Fruit fly (Drosophila melanogaster) whole organism, embryonic: ENCODE results near the gene CG31816.

Source experiments
- Awh ChIP-seq: fragments of 200-800 bp; sonication (Bioruptor generic); IDR thresholded peaks from 2 replicates; pipeline ENCODE4, ENCODE4 v1.3.6; 2022; ENCODE audit warnings: missing biosample characterization, missing genetic modification characterization
- B-H1 ChIP-seq: fragments of 200-800 bp; sonication (Bioruptor generic); IDR thresholded peaks from 3 replicates; pipeline ENCODE4 v1.3.6; 2022; ENCODE audit warnings: missing biosample characterization, missing genetic modification characterization
- Bdp1 ChIP-seq: fragments of 200-800 bp; sonication (Bioruptor generic); optimal IDR thresholded peaks from 3 replicates; lab custom pipeline; 2016; ENCODE audit warnings: missing biosample characterization, missing genetic modification characterization
- CG10959 ChIP-seq: fragments of 200-800 bp; sonication (Bioruptor generic); IDR thresholded peaks from 2 replicates; pipeline ENCODE4 v1.3.6; 2022; ENCODE audit warnings: missing biosample characterization, missing genetic modification characterization
- CG11085 ChIP-seq: fragments of 200-800 bp; sonication (Bioruptor generic); IDR thresholded peaks from 2 replicates; pipeline ENCODE4 v1.3.6; 2022; ENCODE audit warnings: missing biosample characterization, missing genetic modification characterization
- CG11456 ChIP-seq: fragments of 200-800 bp; sonication (Bioruptor generic); IDR thresholded peaks from 3 replicates; pipeline ENCODE4 v1.3.6; 2022; ENCODE audit warnings: missing biosample characterization, missing genetic modification characterization
- CG11560 ChIP-seq: fragments of 200-800 bp; sonication (Bioruptor generic); IDR thresholded peaks from 3 replicates; pipeline ENCODE4 v1.3.6; 2022; ENCODE audit warnings: missing biosample characterization, missing genetic modification characterization
- CG12942 ChIP-seq: fragments of 200-800 bp; sonication (Bioruptor generic); optimal IDR thresholded peaks from 3 replicates; lab custom pipeline; 2016; ENCODE audit warnings: missing biosample characterization, missing genetic modification characterization
- CG14710 ChIP-seq: fragments of 200-800 bp; sonication (Bioruptor generic); optimal IDR thresholded peaks from 3 replicates; lab custom pipeline; 2019; ENCODE audit warnings: missing biosample characterization, mild to moderate bottlenecking, missing genetic modification characterization, moderate library complexity
- CG15601 ChIP-seq: fragments of 200-800 bp; sonication (Bioruptor generic); optimal IDR thresholded peaks from 3 replicates; lab custom pipeline; 2019; ENCODE audit warnings: missing biosample characterization, mild to moderate bottlenecking, missing genetic modification characterization, moderate library complexity
- CG1647 ChIP-seq: fragments of 200-800 bp; sonication (Bioruptor generic); optimal IDR thresholded peaks from 3 replicates; lab custom pipeline; 2016; ENCODE audit warnings: missing biosample characterization, missing genetic modification characterization
- CG32532 ChIP-seq: fragments of 200-800 bp; sonication (Bioruptor generic); IDR thresholded peaks from 2 replicates; pipeline ENCODE4 v1.3.6; 2022; ENCODE audit warnings: missing biosample characterization, missing genetic modification characterization
- CG34224 ChIP-seq: fragments of 200-800 bp; sonication (Bioruptor generic); IDR thresholded peaks from 3 replicates; pipeline ENCODE4 v1.3.6; 2022; ENCODE audit warnings: missing biosample characterization, missing genetic modification characterization; ENCODE audit not compliant: partially characterized antibody
- CG34376 ChIP-seq: fragments of 200-800 bp; sonication (Bioruptor generic); optimal IDR thresholded peaks from 2 replicates; lab custom pipeline; 2018; ENCODE audit warnings: missing biosample characterization, mild to moderate bottlenecking, missing genetic modification characterization
- CG6175 ChIP-seq: fragments of 200-800 bp; sonication (Bioruptor generic); IDR thresholded peaks from 3 replicates; pipeline ENCODE4 v1.3.6; 2022; ENCODE audit warnings: missing biosample characterization, missing genetic modification characterization
- CG8290 ChIP-seq, 3 experiments: fragments of 200-800 bp; sonication (Bioruptor generic); optimal IDR thresholded peaks; 2 replicates each; lab custom pipeline; 2016 to 2019; ENCODE audit warnings: missing biosample characterization in 3 of 3, missing genetic modification characterization in 3 of 3, mild to moderate bottlenecking in 2 of 3, moderate library complexity in 1 of 3
- CG8359 ChIP-seq: fragments of 200-800 bp; sonication (Bioruptor generic); optimal IDR thresholded peaks from 2 replicates; lab custom pipeline; 2017; ENCODE audit warnings: missing biosample characterization, mild to moderate bottlenecking, missing genetic modification characterization, borderline replicate concordance
- CG9932 ChIP-seq: fragments of 200-800 bp; sonication (Bioruptor generic); IDR thresholded peaks from 2 replicates; pipeline ENCODE4 v1.3.6; 2022; ENCODE audit warnings: missing biosample characterization, missing genetic modification characterization
- Chrac-16 ChIP-seq: fragments of 200-800 bp; sonication (Bioruptor generic); optimal IDR thresholded peaks from 3 replicates; lab custom pipeline; 2016; ENCODE audit warnings: missing biosample characterization, missing genetic modification characterization
- Dek ChIP-seq: fragments of 200-800 bp; sonication (Bioruptor generic); optimal IDR thresholded peaks from 3 replicates; lab custom pipeline; 2019; ENCODE audit warnings: missing biosample characterization, mild to moderate bottlenecking, missing genetic modification characterization, moderate library complexity
- Dip2 ChIP-seq: fragments of 200-800 bp; sonication (Bioruptor generic); IDR thresholded peaks from 2 replicates; pipeline ENCODE4 v1.3.6; 2022; ENCODE audit warnings: missing biosample characterization, missing genetic modification characterization
- Dll ChIP-seq: fragments of 200-800 bp; sonication (Bioruptor generic); IDR thresholded peaks from 4 replicates; pipeline ENCODE4 v1.3.6; 2022; ENCODE audit warnings: missing biosample characterization, missing genetic modification characterization; ENCODE audit not compliant: partially characterized antibody
- Fer1 ChIP-seq: fragments of 200-800 bp; sonication (Bioruptor generic); optimal IDR thresholded peaks from 2 replicates; lab custom pipeline; 2017; ENCODE audit warnings: missing biosample characterization, mild to moderate bottlenecking, missing genetic modification characterization
- Fer2 ChIP-seq: fragments of 200-800 bp; sonication (Bioruptor generic); optimal IDR thresholded peaks from 2 replicates; lab custom pipeline; 2018; ENCODE audit warnings: missing biosample characterization, mild to moderate bottlenecking, missing genetic modification characterization, moderate library complexity
- H2.0 ChIP-seq: fragments of 200-800 bp; sonication (Bioruptor generic); IDR thresholded peaks from 2 replicates; pipeline ENCODE4 v1.3.6; 2022; ENCODE audit warnings: missing biosample characterization, missing genetic modification characterization
- Hr3 ChIP-seq: fragments of 200-800 bp; sonication (Bioruptor generic); optimal IDR thresholded peaks from 3 replicates; lab custom pipeline; 2016; ENCODE audit warnings: missing biosample characterization, missing genetic modification characterization
- Meics ChIP-seq: fragments of 200-800 bp; sonication (Bioruptor generic); optimal IDR thresholded peaks from 2 replicates; lab custom pipeline; 2017; ENCODE audit warnings: missing biosample characterization, mild to moderate bottlenecking, missing genetic modification characterization
- NC2β ChIP-seq: fragments of 200-800 bp; sonication (Bioruptor generic); optimal IDR thresholded peaks from 2 replicates; lab custom pipeline; 2016; ENCODE audit warnings: missing biosample characterization, missing genetic modification characterization
- Oaz ChIP-seq: fragments of 200-800 bp; sonication (Bioruptor generic); IDR thresholded peaks from 2 replicates; pipeline ENCODE4 v1.3.6; 2022; ENCODE audit warnings: missing biosample characterization, missing genetic modification characterization
- Poxn ChIP-seq: fragments of 200-800 bp; sonication (Bioruptor generic); IDR thresholded peaks from 2 replicates; pipeline ENCODE4 v1.3.6; 2022; ENCODE audit warnings: missing biosample characterization, missing genetic modification characterization
- Usf ChIP-seq: fragments of 200-800 bp; sonication (Bioruptor generic); optimal IDR thresholded peaks from 2 replicates; lab custom pipeline; 2017; ENCODE audit warnings: missing genotype, missing biosample characterization, missing genetic modification characterization
- Xrp1 ChIP-seq: fragments of 200-800 bp; sonication (Bioruptor generic); IDR thresholded peaks from 2 replicates; pipeline ENCODE4 v1.3.6; 2022; ENCODE audit warnings: missing biosample characterization, missing genetic modification characterization
- YL-1 ChIP-seq: fragments of 200-800 bp; sonication (Bioruptor generic); optimal IDR thresholded peaks from 3 replicates; lab custom pipeline; 2017; ENCODE audit warnings: missing biosample characterization, mild to moderate bottlenecking, missing genetic modification characterization
- ato ChIP-seq: fragments of 200-800 bp; sonication (Bioruptor generic); IDR thresholded peaks from 2 replicates; pipeline ENCODE4 v1.3.6; 2022; ENCODE audit warnings: missing biosample characterization, missing genetic modification characterization; ENCODE audit not compliant: partially characterized antibody
- cas ChIP-seq: fragments of 200-800 bp; sonication (Bioruptor generic); IDR thresholded peaks from 2 replicates; pipeline ENCODE4 v1.3.6; 2022; ENCODE audit warnings: missing biosample characterization, missing genetic modification characterization
- chm ChIP-seq: fragments of 200-800 bp; sonication (Bioruptor generic); IDR thresholded peaks from 2 replicates; pipeline ENCODE4 v1.3.6; 2022; ENCODE audit warnings: missing biosample characterization, missing genetic modification characterization
- chn ChIP-seq: fragments of 200-800 bp; sonication (Bioruptor generic); optimal IDR thresholded peaks from 2 replicates; lab custom pipeline; 2016; ENCODE audit warnings: missing biosample characterization, missing genetic modification characterization
- corto ChIP-seq: fragments of 200-800 bp; sonication (Bioruptor generic); optimal IDR thresholded peaks from 2 replicates; lab custom pipeline; 2016; ENCODE audit warnings: missing biosample characterization, mild to moderate bottlenecking, missing genetic modification characterization, moderate library complexity
- disco-r ChIP-seq: fragments of 200-800 bp; sonication (Bioruptor generic); optimal IDR thresholded peaks from 2 replicates; lab custom pipeline; 2016; ENCODE audit warnings: missing biosample characterization, missing genetic modification characterization
- dm ChIP-seq: fragments of 200-800 bp; sonication (Bioruptor generic); optimal IDR thresholded peaks from 3 replicates; lab custom pipeline; 2016; ENCODE audit warnings: missing biosample characterization, missing genetic modification characterization
- dysf ChIP-seq: fragments of 200-800 bp; sonication (Bioruptor generic); IDR thresholded peaks from 3 replicates; pipeline ENCODE4 v1.3.6; 2022; ENCODE audit warnings: missing biosample characterization, missing genetic modification characterization
- fru ChIP-seq: fragments of >200 bp; optimal IDR thresholded peaks from 2 replicates; lab custom pipeline; 2017
- hbn ChIP-seq: fragments of 200-800 bp; sonication (Bioruptor generic); IDR thresholded peaks from 2 replicates; pipeline ENCODE4 v1.3.6; 2022; ENCODE audit warnings: missing biosample characterization, missing genetic modification characterization; ENCODE audit not compliant: partially characterized antibody
- lilli ChIP-seq: fragments of 200-800 bp; sonication (Bioruptor generic); optimal IDR thresholded peaks from 3 replicates; lab custom pipeline; 2016; ENCODE audit warnings: missing biosample characterization, missing genetic modification characterization
- mam ChIP-seq: fragments of 200-800 bp; sonication (Bioruptor generic); optimal IDR thresholded peaks from 3 replicates; lab custom pipeline; 2016; ENCODE audit warnings: missing biosample characterization, missing genetic modification characterization
- mld ChIP-seq: fragments of 200-800 bp; sonication (Bioruptor generic); IDR thresholded peaks from 3 replicates; pipeline ENCODE4 v1.3.6; 2022; ENCODE audit warnings: missing biosample characterization, missing genetic modification characterization; ENCODE audit not compliant: partially characterized antibody
- sisA ChIP-seq: fragments of 200-800 bp; sonication (Bioruptor generic); IDR thresholded peaks from 2 replicates; pipeline ENCODE4 v1.3.6; 2022; ENCODE audit warnings: missing biosample characterization, missing genetic modification characterization
- slou ChIP-seq: fragments of 200-800 bp; sonication (Bioruptor generic); optimal IDR thresholded peaks from 3 replicates; lab custom pipeline; 2016; ENCODE audit warnings: missing biosample characterization, missing genetic modification characterization
- sqz ChIP-seq: fragments of 200-800 bp; sonication (Bioruptor generic); optimal IDR thresholded peaks from 3 replicates; lab custom pipeline; 2018; ENCODE audit warnings: missing biosample characterization, mild to moderate bottlenecking, missing genetic modification characterization
- sug ChIP-seq: fragments of 200-800 bp; optimal IDR thresholded peaks from 2 replicates; lab custom pipeline; 2019; ENCODE audit warnings: missing biosample characterization, mild to moderate bottlenecking, missing genetic modification characterization, moderate library complexity
- tll ChIP-seq, 2 experiments: fragments of 200-800 bp in 1 of 2; fragments of >200 bp in 1 of 2; sonication (Bioruptor generic) in 1 of 2; optimal IDR thresholded peaks; 2 replicates each; lab custom pipeline; 2017 to 2019; ENCODE audit warnings: missing biosample characterization in 2 of 2, missing genetic modification characterization in 2 of 2, mild to moderate bottlenecking in 1 of 2, moderate library complexity in 1 of 2
- vfl ChIP-seq: fragments of 200-800 bp; sonication (Bioruptor generic); optimal IDR thresholded peaks from 2 replicates; lab custom pipeline; 2016; ENCODE audit warnings: missing biosample characterization, missing genetic modification characterization

The CG31816 gene

DNA sequence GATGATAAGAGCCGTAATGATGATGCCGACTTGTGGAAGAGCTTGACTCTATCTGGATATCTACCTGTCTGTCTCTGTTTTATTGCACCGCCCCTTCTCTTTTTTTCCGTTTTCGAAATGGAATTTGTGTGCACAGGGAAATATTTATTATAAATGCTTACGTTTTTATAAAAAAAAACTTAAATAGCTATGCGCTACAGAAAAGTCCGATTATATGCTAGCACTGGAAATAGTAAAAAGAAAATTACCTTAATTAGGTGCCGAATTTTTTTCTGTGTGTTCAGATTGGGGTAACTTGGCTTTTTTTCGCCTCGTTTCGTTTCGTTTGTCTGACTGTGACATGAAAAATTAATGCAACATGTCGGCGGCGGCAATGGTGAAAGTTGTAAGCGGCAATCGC lies 49.6 kb downstream of the CG31816 start (continued):
- no peak for TF ChIP-seq ato (GFP tag; lab: Robert Waterston, UW)
- TF ChIP-seq hbn (GFP tag; lab: Robert Waterston, UW), result no peak
- no peak for TF ChIP-seq Poxn (GFP tag; lab: Robert Waterston, UW)
- TF ChIP-seq sisA (GFP tag; lab: Robert Waterston, UW), result peak; percentile 71
- TF ChIP-seq Dip2 (GFP tag; lab: Robert Waterston, UW), result no peak
- peak; percentile 7 for TF ChIP-seq Bdp1
- peak; percentile 3 for TF ChIP-seq disco-r (GFP tag; lab: Kevin White, UChicago)
- no peak for TF ChIP-seq Fer1
- peak; percentile 54; the same call in 1 of the 3 replicates for TF ChIP-seq dysf
- TF ChIP-seq lilli, result no peak
- no peak for TF ChIP-seq Meics (GFP tag; lab: Kevin White, UChicago)
- TF ChIP-seq CG14710 (tag; lab: Kevin White, UChicago), result peak; percentile 30
- no peak for TF ChIP-seq CG32532 (GFP tag; lab: Robert Waterston, UW)
- peak; percentile 31 for TF ChIP-seq Dek (tag; lab: Kevin White, UChicago)
- TF ChIP-seq CG11085 (GFP tag; lab: Robert Waterston, UW), result no peak
- no peak for TF ChIP-seq CG34376
- TF ChIP-seq CG8359 (GFP tag; lab: Kevin White, UChicago), result peak; percentile 26
- TF ChIP-seq corto (GFP tag; lab: Kevin White, UChicago), result no peak
- TF ChIP-seq chm (GFP tag; lab: Robert Waterston, UW), result no peak
- TF ChIP-seq mld, result no peak
- TF ChIP-seq dm, result no peak
- TF ChIP-seq YL-1 (GFP tag; lab: Kevin White, UChicago), result no peak
- TF ChIP-seq CG1647 (GFP tag; lab: Kevin White, UChicago), result peak; percentile 10
- TF ChIP-seq CG9932 (GFP tag; lab: Robert Waterston, UW), result no peak
- peak; percentile 7 for TF ChIP-seq CG12942 (GFP tag; lab: Kevin White, UChicago)
- no peak for TF ChIP-seq vfl (GFP tag; lab: Kevin White, UChicago)
- no peak for TF ChIP-seq Dll
- TF ChIP-seq CG11456 (GFP tag; lab: Robert Waterston, UW), result no peak
- TF ChIP-seq fru, result no peak
- TF ChIP-seq CG34224 (GFP tag; lab: Robert Waterston, UW), result no peak
- no peak for TF ChIP-seq Usf (GFP tag; lab: Kevin White, UChicago)
- peak; percentile 76 for TF ChIP-seq Xrp1
- no peak for TF ChIP-seq Oaz
- TF ChIP-seq Awh (GFP tag; lab: Robert Waterston, UW), result no peak
- TF ChIP-seq mam (GFP tag; lab: Kevin White, UChicago), result no peak
- TF ChIP-seq B-H1 (GFP tag; lab: Robert Waterston, UW), result no peak
- TF ChIP-seq CG11560 (tag; lab: Robert Waterston, UW), result no peak
- peak; percentile 63 for TF ChIP-seq sqz (GFP tag; lab: Kevin White, UChicago)
- TF ChIP-seq CG8290 (GFP tag; optimal IDR thresholded peaks at IDR 0.05; lab: Kevin White, UChicago), result no peak
- no peak for TF ChIP-seq CG8290 (tag; optimal IDR thresholded peaks at IDR 0.05; lab: Kevin White, UChicago)
- TF ChIP-seq CG10959, result no peak
- TF ChIP-seq NC2β (GFP tag; lab: Kevin White, UChicago), result peak; percentile 42
- TF ChIP-seq H2.0 (GFP tag; lab: Robert Waterston, UW), result 0 out of 2 replicates have a peak, but pooled peaks have one; percentile 16
- TF ChIP-seq CG15601 (tag; lab: Kevin White, UChicago), result peak; percentile 13
- no peak for TF ChIP-seq cas (GFP tag; lab: Robert Waterston, UW)
- TF ChIP-seq sug (tag; lab: Kevin White, UChicago), result no peak
- TF ChIP-seq chn (GFP tag; lab: Kevin White, UChicago), result peak; percentile 26
- TF ChIP-seq Chrac-16 (GFP tag; lab: Kevin White, UChicago), result peak; percentile 15
- no peak for TF ChIP-seq CG6175 (GFP tag; lab: Robert Waterston, UW)
- TF ChIP-seq tll (GFP tag; optimal IDR thresholded peaks at IDR 0.05; lab: Kevin White, UChicago), result no peak
- no peak for TF ChIP-seq Fer2 (tag; lab: Kevin White, UChicago)
- peak; percentile 47 for TF ChIP-seq Hr3
- no peak for TF ChIP-seq slou (GFP tag; lab: Kevin White, UChicago)
